Fruit fly (Drosophila melanogaster): ENCODE measurements around the gene Rpt2.

DNA sequence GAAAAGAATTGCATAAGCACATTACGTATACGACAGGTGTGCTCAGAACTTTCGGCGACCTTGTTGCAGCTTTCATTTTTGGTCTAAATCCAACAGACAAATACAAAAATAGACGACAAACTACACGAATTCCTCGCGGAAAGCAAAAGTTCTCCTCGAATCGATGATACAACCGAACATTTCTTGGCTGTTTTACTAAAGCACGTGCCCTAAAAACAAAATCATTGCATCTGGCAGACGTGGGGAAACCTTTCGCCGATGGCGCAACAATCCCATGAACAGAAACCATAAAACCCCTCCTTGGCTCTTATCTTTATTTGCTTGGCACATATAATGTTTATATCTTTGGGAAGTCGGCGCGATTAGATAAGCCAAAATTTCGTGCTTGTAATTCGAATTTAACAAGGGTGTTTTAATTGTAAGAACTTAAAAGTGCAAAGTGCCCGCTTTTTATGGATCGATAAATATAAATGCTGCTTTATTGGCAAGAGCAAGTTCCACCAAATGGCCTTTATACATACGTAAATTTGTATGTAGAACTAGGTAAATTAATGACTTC, 7.3 kb upstream of the Rpt2 start:
- TF ChIP-seq CG8478 (optimal IDR thresholded peaks at IDR 0.05) (no peak), Dll (optimal IDR thresholded peaks at IDR 0.05) (no peak), psq (optimal IDR thresholded peaks at IDR 0.05) (no peak), usp (GFP tag; optimal IDR thresholded peaks at IDR 0.05) (no peak), pan (optimal IDR thresholded peaks at IDR 0.05) (no peak), EcR (GFP tag; optimal IDR thresholded peaks at IDR 0.05) (no peak)

All from whole organism.